Worm (Caenorhabditis elegans): ENCODE measurements around the gene srz-70.

Gene srz-70

ce11 chrIV:3520374-3520773, 41.6 kb upstream of the srz-70 start:
- TF ChIP-seq mec-3 (tag; optimal IDR thresholded peaks at IDR 0.05; ENCODE audit: borderline replicate concordance) (no peak), fax-1 (tag; optimal IDR thresholded peaks at IDR 0.05) (no peak), ceh-48 (tag; optimal IDR thresholded peaks at IDR 0.05) (no peak), sox-4 (tag; optimal IDR thresholded peaks at IDR 0.05) (no peak), pqm-1 (tag; optimal IDR thresholded peaks at IDR 0.05) (no peak), pros-1 (tag; optimal IDR thresholded peaks at IDR 0.05) (no peak), unc-55 (GFP tag; optimal IDR thresholded peaks at IDR 0.05) (no peak), sox-2 (GFP tag; IDR thresholded peaks at IDR 0.05) (no peak), pha-2 (tag; optimal IDR thresholded peaks at IDR 0.05) (no peak), dmd-4 (tag; optimal IDR thresholded peaks at IDR 0.05; ENCODE audit: borderline replicate concordance) (no peak), lin-11 (tag; optimal IDR thresholded peaks at IDR 0.05) (no peak), hlh-8 (tag; optimal IDR thresholded peaks at IDR 0.05) (no peak), lim-6 (tag; optimal IDR thresholded peaks at IDR 0.05) (no peak)

- TF ChIP-seq ceh-48 (tag; optimal IDR thresholded peaks at IDR 0.05) (no peak), Y22D7AL.16 (tag; optimal IDR thresholded peaks at IDR 0.05) (no peak), ceh-31 (tag; optimal IDR thresholded peaks at IDR 0.05) (peak; percentile 46), pat-9 (tag; optimal IDR thresholded peaks at IDR 0.05) (no peak), C08G9.2 (tag; optimal IDR thresholded peaks at IDR 0.05) (no peak), nhr-11 (tag; optimal IDR thresholded peaks at IDR 0.05) (no peak), ceh-2 (tag; optimal IDR thresholded peaks at IDR 0.05) (no peak), ama-1 (optimal IDR thresholded peaks at IDR 0.05) (no peak), ceh-45 (GFP tag; IDR thresholded peaks at IDR 0.05) (no peak), ceh-19 (GFP tag; optimal IDR thresholded peaks at IDR 0.05) (no peak), ceh-24 (tag; optimal IDR thresholded peaks at IDR 0.05) (no peak), pha-4 (tag; optimal IDR thresholded peaks at IDR 0.05) (no peak), nfya-1 (tag; optimal IDR thresholded peaks at IDR 0.05) (peak; percentile 29), C38D4.7 (GFP tag; optimal IDR thresholded peaks at IDR 0.05) (no peak), unc-55 (GFP tag; optimal IDR thresholded peaks at IDR 0.05) (peak; percentile 50)
These were observed 40.5 kb upstream of the srz-70 start for ce11 chrIV:3519352-3519751.

ce11 chrIV:3517582-3517981, 38.8 kb upstream of the srz-70 start:
- TF ChIP-seq ceh-30 (tag; optimal IDR thresholded peaks at IDR 0.05) (no peak), pros-1 (tag; optimal IDR thresholded peaks at IDR 0.05) (no peak), ahr-1 (tag; optimal IDR thresholded peaks at IDR 0.05) (no peak), ceh-24 (tag; optimal IDR thresholded peaks at IDR 0.05) (no peak), che-1 (tag; optimal IDR thresholded peaks at IDR 0.05) (no peak), mec-3 (tag; optimal IDR thresholded peaks at IDR 0.05; ENCODE audit: borderline replicate concordance) (no peak), hlh-6 (tag; optimal IDR thresholded peaks at IDR 0.05) (no peak), tbx-7 (tag; optimal IDR thresholded peaks at IDR 0.05) (no peak), rnt-1 (tag; optimal IDR thresholded peaks at IDR 0.05) (no peak), F13H6.1 (tag; optimal IDR thresholded peaks at IDR 0.05) (no peak), eyg-1 (tag; optimal IDR thresholded peaks at IDR 0.05) (no peak), ceh-2 (tag; optimal IDR thresholded peaks at IDR 0.05) (no peak), pha-2 (tag; optimal IDR thresholded peaks at IDR 0.05) (no peak)

- TF ChIP-seq ceh-6 (GFP tag; optimal IDR thresholded peaks at IDR 0.05) (no peak), ceh-48 (tag; optimal IDR thresholded peaks at IDR 0.05) (no peak), hlh-30 (tag; optimal IDR thresholded peaks at IDR 0.05; ENCODE audit: insufficient read depth) (no peak), syd-9 (tag; optimal IDR thresholded peaks at IDR 0.05) (no peak), dmd-4 (tag; optimal IDR thresholded peaks at IDR 0.05; ENCODE audit: borderline replicate concordance) (no peak), elt-4 (tag; optimal IDR thresholded peaks at IDR 0.05) (no peak), hlh-13 (GFP tag; optimal IDR thresholded peaks at IDR 0.05) (no peak), dve-1 (tag; optimal IDR thresholded peaks at IDR 0.05) (no peak), ets-4 (tag; optimal IDR thresholded peaks at IDR 0.05) (no peak), K09A11.1 (tag; optimal IDR thresholded peaks at IDR 0.05; ENCODE audit: insufficient read depth) (no peak)
These were observed 37.8 kb upstream of the srz-70 start, which contains the start of gene unc-33 for ce11 chrIV:3516586-3516985. unc-33 (plus strand) TSS chrIV:3516886.
